Worm (Caenorhabditis elegans) whole organism, L4 larva: Measurements from ENCODE around the gene cpg-19.

ENCODE experiments used
- dmd-9 ChIP-seq: fragments of 200-800 bp; sonication (Bioruptor generic); IDR thresholded peaks from 2 replicates; pipeline ENCODE4 v1.3.6; 2022; ENCODE audit warnings: missing genetic modification reagents, missing genetic modification characterization, missing compliant biosample characterization
- egl-27 ChIP-seq: sonication (generic microtip); optimal IDR thresholded peaks from 3 replicates; lab custom pipeline; 2017; ENCODE audit warnings: missing biosample characterization, missing genetic modification reagents, missing genetic modification characterization
- nhr-41 ChIP-seq: fragments of 200-800 bp; sonication (Bioruptor generic); IDR thresholded peaks from 2 replicates; pipeline ENCODE4 v1.3.6; 2022; ENCODE audit warnings: missing genetic modification reagents, missing genetic modification characterization, missing compliant biosample characterization
- nhr-6 ChIP-seq: fragments of 150-350 bp; optimal IDR thresholded peaks from 2 replicates; lab custom pipeline; 2014; ENCODE audit warnings: missing biosample characterization, missing genetic modification characterization

ce11 chrX:16575262-16575661 is 46.3 kb upstream of the cpg-19 start:
- TF ChIP-seq nhr-6 (tag; lab: Kevin White, UChicago) (no peak), nhr-41 (GFP tag; lab: Robert Waterston, UW) (no peak), dmd-9 (GFP tag; lab: Robert Waterston, UW) (no peak), egl-27 (tag; lab: Kevin White, UChicago) (no peak)
